Fruit fly (Drosophila melanogaster): ENCODE data around the gene CG9215.

CG9215 gene

DNA sequence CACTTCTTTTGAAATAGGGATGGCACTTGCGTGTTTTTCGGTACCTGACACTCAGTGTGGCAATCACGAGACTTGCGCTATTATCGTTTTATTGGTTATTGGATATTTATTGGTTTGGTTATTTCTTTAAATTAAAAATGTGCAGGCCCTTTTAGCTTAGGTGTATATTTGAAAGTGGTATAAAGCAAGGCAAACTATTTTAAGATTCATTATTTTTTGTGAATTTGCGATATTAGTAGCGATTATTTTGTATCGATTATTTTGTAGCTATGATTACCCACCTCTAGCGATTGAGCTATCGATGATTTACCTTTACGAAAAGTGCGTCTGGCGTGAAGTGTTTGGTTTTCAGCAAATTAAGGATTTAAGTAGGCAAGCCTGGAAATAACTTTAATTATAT is at the start of gene CG9215, which contains the start of gene CG8097 (continued):
- TF ChIP-seq knrl (GFP tag; IDR thresholded peaks at IDR 0.05; ENCODE audit: partially characterized antibody) (peak; percentile 97), tap (tag; optimal IDR thresholded peaks at IDR 0.05) (no peak), schlank (tag; optimal IDR thresholded peaks at IDR 0.05) (no peak), CG15601 (tag; optimal IDR thresholded peaks at IDR 0.05) (peak; percentile 21), aop (GFP tag; IDR thresholded peaks at IDR 0.05) (no peak), Gug (GFP tag; IDR thresholded peaks at IDR 0.05) (no peak), Side (GFP tag; optimal IDR thresholded peaks at IDR 0.05) (peak; percentile 43), H15 (GFP tag; IDR thresholded peaks at IDR 0.05) (no peak), Dad (GFP tag; optimal IDR thresholded peaks at IDR 0.05) (peak; percentile 12), CG3847 (GFP tag; IDR thresholded peaks at IDR 0.05) (peak; percentile 43), CG11696 (GFP tag; IDR thresholded peaks at IDR 0.05) (no peak), ATbp (GFP tag; optimal IDR thresholded peaks at IDR 0.05) (no peak), CG7556 (GFP tag; optimal IDR thresholded peaks at IDR 0.05) (peak; percentile 15), CG33213 (GFP tag; optimal IDR thresholded peaks at IDR 0.05) (peak; percentile 3), cad (GFP tag; optimal IDR thresholded peaks at IDR 0.05) (no peak), tio (GFP tag; optimal IDR thresholded peaks at IDR 0.05) (no peak), Dp (GFP tag; optimal IDR thresholded peaks at IDR 0.05) (peak; percentile 54), CG18764 (GFP tag; optimal IDR thresholded peaks at IDR 0.05) (no peak), CG30403 (GFP tag; optimal IDR thresholded peaks at IDR 0.05) (peak; percentile 54), mam (GFP tag; optimal IDR thresholded peaks at IDR 0.05) (peak; percentile 54), ftz-f1 (GFP tag; optimal IDR thresholded peaks at IDR 0.05) (no peak), Lhr (GFP tag; optimal IDR thresholded peaks at IDR 0.05) (peak; percentile 36), lola (GFP tag; optimal IDR thresholded peaks at IDR 0.05) (peak in 1 of 3 experiments; percentile 34), Sox100B (GFP tag; optimal IDR thresholded peaks at IDR 0.05) (no peak), CG6272 (GFP tag; IDR thresholded peaks at IDR 0.05) (peak; percentile 31), fd96Cb (tag; optimal IDR thresholded peaks at IDR 0.05) (no peak), twi (tag; optimal IDR thresholded peaks at IDR 0.05) (no peak), bsh (GFP tag; optimal IDR thresholded peaks at IDR 0.05) (no peak), CG6813 (GFP tag; optimal IDR thresholded peaks at IDR 0.05) (no peak), wek (GFP tag; optimal IDR thresholded peaks at IDR 0.05) (no peak), CG10565 (GFP tag; optimal IDR thresholded peaks at IDR 0.05) (no peak), CG34224 (GFP tag; IDR thresholded peaks at IDR 0.05; ENCODE audit: partially characterized antibody) (peak; percentile 95), grn (GFP tag; optimal IDR thresholded peaks at IDR 0.05) (no peak), Aef1 (GFP tag; IDR thresholded peaks at IDR 0.05) (no peak), CG2116 (GFP tag; optimal IDR thresholded peaks at IDR 0.05) (peak; percentile 76), CG8290 (GFP tag; optimal IDR thresholded peaks at IDR 0.05) (peak; percentile 57), CG8290 (tag; optimal IDR thresholded peaks at IDR 0.05) (no peak), CG17186 (GFP tag; optimal IDR thresholded peaks at IDR 0.05) (peak; percentile 75), Pdp1 (GFP tag; optimal IDR thresholded peaks at IDR 0.05) (peak; percentile 12 to 42), tna (GFP tag; IDR thresholded peaks at IDR 0.05; ENCODE audit: partially characterized antibody) (peak; percentile 82), Hsf (GFP tag; optimal IDR thresholded peaks at IDR 0.05) (peak; percentile 65), CG4360 (GFP tag; IDR thresholded peaks at IDR 0.05) (no peak), CG2889 (GFP tag; IDR thresholded peaks at IDR 0.05) (no peak), CG18262 (tag; optimal IDR thresholded peaks at IDR 0.05) (peak; percentile 11), H2.0 (GFP tag; IDR thresholded peaks at IDR 0.05) (no peak), gce (GFP tag; IDR thresholded peaks at IDR 0.05) (no peak), phol (tag; optimal IDR thresholded peaks at IDR 0.05) (peak; percentile 56), Sry-δ (GFP tag; optimal IDR thresholded peaks at IDR 0.05) (peak; percentile 98), CG4404 (GFP tag; IDR thresholded peaks at IDR 0.05) (no peak), Tbp (GFP tag; optimal IDR thresholded peaks at IDR 0.05) (no peak), Optix (GFP tag; IDR thresholded peaks at IDR 0.05) (no peak), hb (GFP tag; IDR thresholded peaks at IDR 0.05; ENCODE audit: partially characterized antibody) (peak; percentile 91)

Data from whole organism, embryonic.